Fruit fly (Drosophila melanogaster): Measurements from ENCODE around the gene brwl.
A peak's percentile ranks its signal among the peaks of the same experiment; 100 is the strongest.

Gene brwl

DNA sequence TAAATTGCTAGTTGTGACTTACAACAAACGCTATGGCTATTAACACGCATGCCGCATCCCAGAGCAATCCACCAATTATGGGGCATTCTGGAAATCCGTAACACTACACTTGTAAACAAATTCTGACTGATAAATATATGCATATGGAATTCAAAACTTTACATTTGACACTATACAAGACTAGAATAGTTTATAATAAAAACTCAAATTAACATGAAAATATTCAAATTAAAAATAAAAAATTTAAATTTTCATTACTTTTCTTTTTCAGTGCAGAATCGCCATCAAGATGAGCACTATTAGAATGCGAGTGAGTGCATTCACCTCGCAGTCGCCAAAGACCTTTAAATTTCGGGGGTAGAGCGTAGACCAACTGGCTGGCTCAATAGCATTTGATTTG, 17.3 kb downstream of the brwl start (continued):
- TF ChIP-seq CG8281 (tag; optimal IDR thresholded peaks at IDR 0.05) (no peak), CG17361 (GFP tag; IDR thresholded peaks at IDR 0.05) (0 out of 3 replicates have a peak, but pooled peaks have one; percentile 48), PHDP (tag; optimal IDR thresholded peaks at IDR 0.05) (no peak), CG7271 (tag; optimal IDR thresholded peaks at IDR 0.05) (no peak), sr (GFP tag; IDR thresholded peaks at IDR 0.05) (no peak), CG14965 (GFP tag; optimal IDR thresholded peaks at IDR 0.05; ENCODE audit: borderline replicate concordance) (no peak), Side (GFP tag; optimal IDR thresholded peaks at IDR 0.05) (no peak), Ssrp (tag; optimal IDR thresholded peaks at IDR 0.05) (peak; percentile 22), klu (GFP tag; IDR thresholded peaks at IDR 0.05) (no peak), Spps (tag; optimal IDR thresholded peaks at IDR 0.05) (peak; percentile 49), nerfin-1 (tag; optimal IDR thresholded peaks at IDR 0.05) (peak; percentile 5), CG15269 (tag; optimal IDR thresholded peaks at IDR 0.05) (no peak), sens (GFP tag) (no peak), tup (GFP tag; optimal IDR thresholded peaks at IDR 0.05) (no peak), Sox100B (GFP tag; optimal IDR thresholded peaks at IDR 0.05) (peak; percentile 25), CG13123 (GFP tag; optimal IDR thresholded peaks at IDR 0.05) (no peak), CG13894 (tag; optimal IDR thresholded peaks at IDR 0.05) (no peak), phol (tag; optimal IDR thresholded peaks at IDR 0.05) (peak; percentile 55), zfh1 (GFP tag; IDR thresholded peaks at IDR 0.05) (no peak), ranshi (GFP tag; IDR thresholded peaks at IDR 0.05) (no peak), jigr1 (GFP tag; IDR thresholded peaks at IDR 0.05) (no peak), Doc3 (GFP tag; IDR thresholded peaks at IDR 0.05; ENCODE audit: partially characterized antibody) (no peak), knrl (GFP tag; IDR thresholded peaks at IDR 0.05; ENCODE audit: partially characterized antibody) (no peak), HLHmδ (GFP tag; optimal IDR thresholded peaks at IDR 0.05) (no peak), Deaf1 (tag; optimal IDR thresholded peaks at IDR 0.05) (no peak), CG3065 (GFP tag; optimal IDR thresholded peaks at IDR 0.05) (no peak), CG1233 (GFP tag; optimal IDR thresholded peaks at IDR 0.05) (no peak), Oli (tag; optimal IDR thresholded peaks at IDR 0.05) (no peak), CG17328 (GFP tag; IDR thresholded peaks at IDR 0.05) (peak; percentile 73), Kr (GFP tag; optimal IDR thresholded peaks at IDR 0.05) (no peak), Sin3A (optimal IDR thresholded peaks at IDR 0.05) (no peak), tio (GFP tag; optimal IDR thresholded peaks at IDR 0.05) (no peak), Bdp1 (GFP tag; optimal IDR thresholded peaks at IDR 0.05) (no peak), Bteb2 (GFP tag; optimal IDR thresholded peaks at IDR 0.05) (no peak), CG3995 (GFP tag; optimal IDR thresholded peaks at IDR 0.05) (no peak), CG17612 (GFP tag; IDR thresholded peaks at IDR 0.05) (no peak), fd102C (GFP tag; optimal IDR thresholded peaks at IDR 0.05) (no peak), pan (optimal IDR thresholded peaks at IDR 0.05) (no peak), pan (GFP tag; optimal IDR thresholded peaks at IDR 0.05 in 1 of 2, IDR thresholded peaks at IDR 0.05 in 1 of 2) (no peak), crol (GFP tag; IDR thresholded peaks at IDR 0.05) (no peak), cas (GFP tag; IDR thresholded peaks at IDR 0.05) (no peak), CG3281 (GFP tag; optimal IDR thresholded peaks at IDR 0.05) (no peak), hkb (optimal IDR thresholded peaks at IDR 0.05) (no peak), hkb (GFP tag; IDR thresholded peaks at IDR 0.05) (no peak), pb (GFP tag; optimal IDR thresholded peaks at IDR 0.05) (no peak), abd-A (tag; optimal IDR thresholded peaks at IDR 0.05) (no peak), CG17186 (GFP tag; optimal IDR thresholded peaks at IDR 0.05) (no peak), CG9727 (GFP tag; optimal IDR thresholded peaks at IDR 0.05) (peak; percentile 60), CG4360 (GFP tag; IDR thresholded peaks at IDR 0.05) (no peak), CG11093 (GFP tag; IDR thresholded peaks at IDR 0.05) (no peak), CG2116 (GFP tag; optimal IDR thresholded peaks at IDR 0.05) (no peak), ems (GFP tag; optimal IDR thresholded peaks at IDR 0.05) (no peak), dan (GFP tag; IDR thresholded peaks at IDR 0.05) (no peak)
